Worm (Caenorhabditis elegans) whole organism, L4 larva: Measurements from ENCODE around the gene K12H4.5.

Source experiments
- D1046.2 ChIP-seq: fragments of 200-800 bp; sonication (Bioruptor generic); IDR thresholded peaks from 2 replicates; pipeline ENCODE4 v1.3.6; 2022; ENCODE audit warnings: missing genetic modification characterization, missing compliant biosample characterization
- F49E8.2 ChIP-seq: sonication (generic microtip); optimal IDR thresholded peaks from 2 replicates; lab custom pipeline; 2016; ENCODE audit warnings: missing compliant biosample characterization, mild to moderate bottlenecking, missing genetic modification characterization, borderline replicate concordance
- R02D3.7 ChIP-seq: fragments of 150-350 bp; sonication (generic microtip); optimal IDR thresholded peaks from 3 replicates; lab custom pipeline; 2014; ENCODE audit warnings: missing biosample characterization, missing genetic modification characterization
- Y105C5A.15 ChIP-seq: fragments of 200-800 bp; sonication (Bioruptor generic); IDR thresholded peaks from 2 replicates; pipeline ENCODE4 v1.3.6; 2022; ENCODE audit warnings: missing genetic modification characterization, missing compliant biosample characterization
- ZK546.5 ChIP-seq, 2 experiments: sonication (generic microtip); optimal IDR thresholded peaks; 2 replicates each; lab custom pipeline; 2017; ENCODE audit warnings: missing biosample characterization in 2 of 2, missing genetic modification characterization in 2 of 2
- aha-1 ChIP-seq: fragments of 150-350 bp; peaks from one replicate; lab custom pipeline; 2014; ENCODE audit warnings: missing biosample characterization, missing genetic modification characterization
- attf-4 ChIP-seq: sonication (generic microtip); optimal IDR thresholded peaks from 3 replicates; lab custom pipeline; 2017; ENCODE audit warnings: missing biosample characterization, missing genetic modification characterization
- ceh-28 ChIP-seq: fragments of 150-350 bp; optimal IDR thresholded peaks from 2 replicates; lab custom pipeline; 2014; ENCODE audit warnings: missing biosample characterization, missing genetic modification reagents, missing genetic modification characterization
- ceh-82 ChIP-seq: sonication (generic microtip); optimal IDR thresholded peaks from 2 replicates; lab custom pipeline; 2017; ENCODE audit warnings: missing biosample characterization, missing genetic modification characterization
- cey-2 ChIP-seq: sonication (generic microtip); optimal IDR thresholded peaks from 3 replicates; lab custom pipeline; 2017; ENCODE audit warnings: missing genetic modification characterization, mild to moderate bottlenecking, missing compliant biosample characterization, antibody characterized with exemption, borderline replicate concordance; ENCODE audit not compliant: insufficient read depth
- daf-16 ChIP-seq, 3 experiments: sonication (generic microtip); optimal IDR thresholded peaks; 2 replicates each; lab custom pipeline; 2016 to 2017; ENCODE audit warnings: missing genetic modification characterization in 3 of 3, missing genetic modification reagents in 3 of 3, mild to moderate bottlenecking in 2 of 3, missing compliant biosample characterization in 2 of 3, missing biosample characterization in 1 of 3, moderate library complexity in 1 of 3
- dpl-1 ChIP-seq: fragments of 150-350 bp; optimal IDR thresholded peaks from 2 replicates; lab custom pipeline; 2014; ENCODE audit warnings: missing biosample characterization, missing genetic modification reagents, missing genetic modification characterization
- egl-43 ChIP-seq: fragments of 200-800 bp; sonication (Bioruptor generic); IDR thresholded peaks from 2 replicates; pipeline ENCODE4 v1.3.6; 2022; ENCODE audit warnings: missing genetic modification reagents, missing genetic modification characterization, missing compliant biosample characterization
- gei-8 ChIP-seq: fragments of 200-800 bp; sonication (Bioruptor generic); optimal IDR thresholded peaks from 2 replicates; lab custom pipeline; 2018; ENCODE audit warnings: mild to moderate bottlenecking, missing genetic modification characterization, missing compliant biosample characterization
- hmg-1.1 ChIP-seq: fragments of 200-800 bp; sonication (Bioruptor generic); IDR thresholded peaks from 2 replicates; pipeline ENCODE4 v1.3.6; 2022; ENCODE audit warnings: missing genetic modification reagents, missing genetic modification characterization, missing compliant biosample characterization
- lim-7 ChIP-seq: fragments of 200-800 bp; sonication (Bioruptor generic); IDR thresholded peaks from 2 replicates; pipeline ENCODE4 v1.3.6; 2022; ENCODE audit warnings: missing genetic modification characterization, missing compliant biosample characterization
- lin-38 ChIP-seq: fragments of 200-800 bp; sonication (Bioruptor generic); IDR thresholded peaks from 2 replicates; pipeline ENCODE4 v1.3.6; 2022; ENCODE audit warnings: missing genetic modification reagents, missing genetic modification characterization, missing compliant biosample characterization
- lin-39 ChIP-seq: fragments of 150-350 bp; optimal IDR thresholded peaks from 2 replicates; lab custom pipeline; 2014; ENCODE audit warnings: missing biosample characterization, missing genetic modification reagents, missing genetic modification characterization
- madf-9 ChIP-seq: fragments of 200-800 bp; sonication (Bioruptor generic); conservative IDR thresholded peaks from 2 replicates; pipeline ENCODE4 v1.3.6; 2022; ENCODE audit warnings: missing genetic modification reagents, missing genetic modification characterization, missing compliant biosample characterization
- mdl-1 ChIP-seq, 2 experiments: fragments of 150-350 bp in 1 of 2; sonication (generic microtip) in 1 of 2; optimal IDR thresholded peaks; 2 replicates each; lab custom pipeline; 2014 to 2017; ENCODE audit warnings: missing biosample characterization in 2 of 2, missing genetic modification characterization in 2 of 2
- mep-1 ChIP-seq: fragments of 150-350 bp; sonication (generic microtip); optimal IDR thresholded peaks from 3 replicates; lab custom pipeline; 2014; ENCODE audit warnings: missing biosample characterization, missing genetic modification characterization
- mxl-2 ChIP-seq: fragments of 200-800 bp; sonication (Bioruptor generic); conservative IDR thresholded peaks from 2 replicates; pipeline ENCODE4 v1.3.6; 2022; ENCODE audit warnings: missing genetic modification reagents, missing genetic modification characterization, missing compliant biosample characterization
- mxl-3 ChIP-seq: fragments of 200-800 bp; sonication (Bioruptor generic); optimal IDR thresholded peaks from 2 replicates; lab custom pipeline; 2018; ENCODE audit warnings: mild to moderate bottlenecking, missing genetic modification characterization, missing compliant biosample characterization
- nhr-111 ChIP-seq: fragments of 200-800 bp; sonication (Bioruptor generic); optimal IDR thresholded peaks from 2 replicates; lab custom pipeline; 2018; ENCODE audit warnings: mild to moderate bottlenecking, missing genetic modification characterization, missing compliant biosample characterization
- nhr-237 ChIP-seq: sonication (generic microtip); optimal IDR thresholded peaks from 2 replicates; lab custom pipeline; 2017; ENCODE audit warnings: missing biosample characterization, missing genetic modification characterization
- nhr-25 ChIP-seq: sonication (generic microtip); optimal IDR thresholded peaks from 2 replicates; lab custom pipeline; 2017; ENCODE audit warnings: missing genetic modification characterization, mild to moderate bottlenecking, missing compliant biosample characterization, antibody characterized with exemption, moderate library complexity, borderline replicate concordance; ENCODE audit not compliant: insufficient read depth
- nhr-42 ChIP-seq: fragments of 200-800 bp; sonication (Bioruptor generic); IDR thresholded peaks from 2 replicates; pipeline ENCODE4 v1.3.6; 2022; ENCODE audit warnings: missing genetic modification characterization, missing compliant biosample characterization
- nhr-76 ChIP-seq: fragments of 150-350 bp; optimal IDR thresholded peaks from 2 replicates; lab custom pipeline; 2014; ENCODE audit warnings: missing biosample characterization, missing genetic modification characterization
- nhr-77 ChIP-seq: fragments of 150-350 bp; optimal IDR thresholded peaks from 2 replicates; lab custom pipeline; 2014; ENCODE audit warnings: missing biosample characterization, missing genetic modification characterization
- php-3 ChIP-seq: fragments of 200-800 bp; sonication (Bioruptor generic); IDR thresholded peaks from 2 replicates; pipeline ENCODE4 v1.3.6; 2022; ENCODE audit warnings: missing genetic modification reagents, missing genetic modification characterization, missing compliant biosample characterization
- snpc-4 ChIP-seq: fragments of 150-350 bp; optimal IDR thresholded peaks from 2 replicates; lab custom pipeline; 2014; ENCODE audit warnings: missing biosample characterization, missing genetic modification characterization
- tag-97 ChIP-seq: fragments of 200-800 bp; sonication (Bioruptor generic); IDR thresholded peaks from 2 replicates; pipeline ENCODE4 v1.3.6; 2022; ENCODE audit warnings: missing genetic modification characterization, missing compliant biosample characterization
- unc-130 ChIP-seq: sonication (generic microtip); optimal IDR thresholded peaks from 2 replicates; lab custom pipeline; 2016; ENCODE audit warnings: missing genetic modification reagents, missing genetic modification characterization, missing compliant biosample characterization
- vab-7 ChIP-seq: fragments of 200-800 bp; sonication (Bioruptor generic); IDR thresholded peaks from 2 replicates; pipeline ENCODE4 v1.3.6; 2022; ENCODE audit warnings: missing genetic modification reagents, missing genetic modification characterization, missing compliant biosample characterization
- zfp-3 ChIP-seq: fragments of 200-800 bp; sonication (Bioruptor generic); conservative IDR thresholded peaks from 2 replicates; pipeline ENCODE4 v1.3.6; 2022; ENCODE audit warnings: missing genetic modification reagents, missing genetic modification characterization, missing compliant biosample characterization
- zip-11 ChIP-seq: fragments of 200-800 bp; sonication (Bioruptor generic); IDR thresholded peaks from 2 replicates; pipeline ENCODE4 v1.3.6; 2022; ENCODE audit warnings: missing genetic modification characterization, missing compliant biosample characterization
- zip-2 ChIP-seq: fragments of 150-350 bp; optimal IDR thresholded peaks from 2 replicates; lab custom pipeline; 2014; ENCODE audit warnings: missing biosample characterization, missing genetic modification characterization
- ztf-11 ChIP-seq: fragments of 150-350 bp; optimal IDR thresholded peaks from 2 replicates; lab custom pipeline; 2014; ENCODE audit warnings: missing biosample characterization, missing genetic modification characterization

K12H4.5 gene

DNA sequence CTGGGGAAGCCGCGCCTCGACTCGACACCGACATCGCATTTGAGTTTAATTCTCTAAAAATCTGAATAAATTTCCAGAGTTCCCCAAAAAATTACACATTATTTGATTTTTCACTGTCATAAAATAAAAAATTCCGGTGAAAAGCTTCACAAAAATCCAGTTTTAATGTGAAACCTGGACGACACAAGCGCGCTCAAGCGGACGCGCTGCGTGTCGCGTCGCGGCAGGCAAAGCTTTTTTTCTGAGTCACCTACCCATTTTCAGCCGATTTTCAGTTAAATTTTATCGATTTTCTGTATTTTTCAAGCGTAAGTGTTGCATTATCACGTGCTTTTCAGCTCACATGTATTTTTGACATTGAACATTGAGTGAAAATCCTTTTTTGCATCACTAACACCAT, 34.5 kb upstream of the K12H4.5 start, which contains the start of gene cit-1.1 (continued):
- TF ChIP-seq cey-2 (tag; lab: Kevin White, UChicago) (no peak), lin-39 (tag; lab: Kevin White, UChicago) (no peak), nhr-25 (tag; lab: Kevin White, UChicago) (no peak), mxl-3 (no peak)

DNA sequence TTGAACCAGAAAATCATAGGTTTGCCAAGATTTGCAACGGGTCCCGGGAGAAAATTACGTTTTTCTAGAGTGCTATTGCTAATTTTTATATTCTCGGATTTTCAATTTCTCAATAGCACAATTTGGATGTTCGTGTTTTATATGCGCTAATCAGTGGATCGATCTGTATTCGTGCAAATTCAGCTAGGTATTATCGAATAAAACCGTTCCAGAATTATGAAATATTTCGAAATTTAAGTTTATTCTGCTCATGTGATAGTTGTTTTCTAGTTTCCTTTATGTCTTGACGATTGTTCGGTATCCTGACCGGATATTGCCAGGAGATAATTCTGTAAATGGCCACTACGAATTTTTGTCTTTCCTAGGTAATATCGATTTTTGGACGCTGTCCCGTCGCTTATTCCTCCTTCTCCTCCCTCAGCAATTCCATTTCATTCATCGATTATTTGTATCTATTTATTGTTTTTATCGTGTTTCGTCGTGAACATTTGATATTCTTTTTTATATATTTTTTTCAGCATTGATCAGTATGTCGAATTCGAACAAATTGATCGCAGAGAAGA, 33.9 kb upstream of the K12H4.5 start, which contains the start of gene cit-1.2:
Gene cit-1.2 (plus strand): TSS at position 513 of the 563 bp plus-strand sequence.
- TF ChIP-seq zip-2 (tag; lab: Kevin White, UChicago) (peak; percentile 51), nhr-111 (no peak), mep-1 (tag; lab: Kevin White, UChicago) (no peak), tag-97 (GFP tag; lab: Robert Waterston, UW) (no peak)

- TF ChIP-seq R02D3.7 (tag; lab: Kevin White, UChicago): no peak
- no peak for TF ChIP-seq nhr-77 (tag; lab: Kevin White, UChicago)
- no peak for TF ChIP-seq nhr-25 (tag; lab: Kevin White, UChicago)
These were observed 30.7 kb upstream of the K12H4.5 start for ce11 chrIII:8013582-8013981.

- TF ChIP-seq nhr-25 (tag; lab: Kevin White, UChicago) (no peak), aha-1 (tag; lab: Kevin White, UChicago) (peak; percentile 42)
- TF ChIP-seq, all 104 proteins: peak for 1
These were observed 27.8 kb upstream of the K12H4.5 start, which contains the start of gene F44B9.5 for ce11 chrIII:8016438-8016837. TSS of gene F44B9.5 (minus strand) at chrIII:8016538.

DNA sequence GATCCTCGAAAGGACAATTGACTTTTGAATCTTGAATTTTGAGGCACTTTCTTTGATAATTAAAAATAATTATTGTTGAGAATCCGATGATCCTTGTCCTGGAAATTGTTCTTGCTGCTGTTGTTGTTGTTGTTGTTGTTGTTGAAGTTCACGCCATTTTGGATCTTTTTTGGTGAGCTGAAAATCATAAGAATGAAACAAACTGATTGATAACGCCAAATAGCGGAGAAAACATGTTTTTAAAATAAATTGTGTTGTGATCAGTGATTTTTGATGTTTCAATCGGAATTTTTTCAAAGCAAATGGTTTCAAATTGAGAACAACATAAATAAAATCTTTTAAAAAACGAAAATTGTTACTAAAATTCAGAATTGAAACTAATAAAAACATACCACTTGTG, 27.2 kb upstream of the K12H4.5 start:
- TF ChIP-seq daf-16 (GFP tag; optimal IDR thresholded peaks at IDR 0.05; lab: Kevin White, UChicago) (no peak), daf-16 (tag; optimal IDR thresholded peaks at IDR 0.05; lab: Kevin White, UChicago) (peak; percentile 96), mxl-2 (GFP tag; lab: Robert Waterston, UW) (no peak), Y105C5A.15 (GFP tag; lab: Robert Waterston, UW) (no peak), zfp-3 (no peak), gei-8 (GFP tag; lab: Kevin White, UChicago) (no peak), cey-2 (tag; lab: Kevin White, UChicago) (no peak), lin-38 (GFP tag; lab: Robert Waterston, UW) (no peak), ceh-82 (tag; lab: Kevin White, UChicago) (no peak), zip-11 (GFP tag; lab: Robert Waterston, UW) (no peak)

- peak; percentile 17 for TF ChIP-seq unc-130
- TF ChIP-seq mdl-1 (tag; optimal IDR thresholded peaks at IDR 0.05; lab: Kevin White, UChicago): peak in 1 of 2 experiments; percentile 14
- peak; percentile 89 for TF ChIP-seq dpl-1 (GFP tag; lab: Kevin White, UChicago)
- peak; percentile 17 for TF ChIP-seq nhr-77 (tag; lab: Kevin White, UChicago)
- no peak for TF ChIP-seq attf-4 (tag; lab: Kevin White, UChicago)
- no peak for TF ChIP-seq ZK546.5 (tag; optimal IDR thresholded peaks at IDR 0.05; lab: Kevin White, UChicago)
- TF ChIP-seq ceh-82 (tag; lab: Kevin White, UChicago): no peak
- TF ChIP-seq D1046.2: no peak
- TF ChIP-seq madf-9 (GFP tag; lab: Robert Waterston, UW): 0 out of 2 replicates have a peak, but pooled peaks have one; percentile 21
- TF ChIP-seq lin-38 (GFP tag; lab: Robert Waterston, UW): peak; percentile 71
- TF ChIP-seq lim-7 (GFP tag; lab: Robert Waterston, UW): no peak
- no peak for TF ChIP-seq nhr-237 (tag; lab: Kevin White, UChicago)
- no peak for TF ChIP-seq ztf-11
- TF ChIP-seq nhr-42 (GFP tag; lab: Robert Waterston, UW): 0 out of 2 replicates have a peak, but pooled peaks have one; percentile 20
- no peak for TF ChIP-seq snpc-4 (tag; lab: Kevin White, UChicago)
- no peak for TF ChIP-seq zip-11 (GFP tag; lab: Robert Waterston, UW)
- TF ChIP-seq F49E8.2 (tag; lab: Kevin White, UChicago): no peak
- no peak for TF ChIP-seq egl-43
- peak; percentile 70 for TF ChIP-seq hmg-1.1
- 0 out of 2 replicates have a peak, but pooled peaks have one; percentile 25 for TF ChIP-seq vab-7 (GFP tag; lab: Robert Waterston, UW)
- peak; percentile 58 for TF ChIP-seq ceh-28 (tag; lab: Kevin White, UChicago)
- TF ChIP-seq php-3 (GFP tag; lab: Robert Waterston, UW): no peak
- peak; percentile 11 for TF ChIP-seq nhr-25 (tag; lab: Kevin White, UChicago)
- TF ChIP-seq nhr-76 (tag; lab: Kevin White, UChicago): no peak
- TF ChIP-seq Y105C5A.15 (GFP tag; lab: Robert Waterston, UW): no peak
These were observed 23.4 kb upstream of the K12H4.5 start, which contains the start of gene lin-36 for ce11 chrIII:8020823-8021332. TSS of gene lin-36 (minus strand) at chrIII:8020873.
